Worm (Caenorhabditis elegans) whole organism, L3 larva: ENCODE data around the gene Y45F10B.13.
"Not testable (repeated sequence)": the region's sequence is repeated elsewhere in the genome, so short reads cannot be mapped to it uniquely, and the experiment has no call there.

Source experiments
- R02D3.7 ChIP-seq: fragments of 150-350 bp; optimal IDR thresholded peaks from 2 replicates; lab custom pipeline; 2014; ENCODE audit warnings: missing biosample characterization, missing genetic modification characterization
- ZK546.5 ChIP-seq: sonication (generic microtip); optimal IDR thresholded peaks from 2 replicates; lab custom pipeline; 2017; ENCODE audit warnings: missing biosample characterization, missing genetic modification characterization
- ceh-16 ChIP-seq: sonication (generic microtip); optimal IDR thresholded peaks from 2 replicates; lab custom pipeline; 2017; ENCODE audit warnings: missing biosample characterization, missing genetic modification characterization
- ceh-82 ChIP-seq: fragments of 150-350 bp; optimal IDR thresholded peaks from 2 replicates; lab custom pipeline; 2014; ENCODE audit warnings: missing biosample characterization, missing genetic modification characterization
- daf-12 ChIP-seq: fragments of 150-350 bp; optimal IDR thresholded peaks from 2 replicates; lab custom pipeline; 2014; ENCODE audit warnings: missing biosample characterization, missing genetic modification reagents, missing genetic modification characterization
- egl-27 ChIP-seq: sonication (generic microtip); optimal IDR thresholded peaks from 4 replicates; lab custom pipeline; 2017; ENCODE audit warnings: missing biosample characterization, missing genetic modification reagents, missing genetic modification characterization
- egl-5 ChIP-seq: fragments of 150-350 bp; optimal IDR thresholded peaks from 2 replicates; lab custom pipeline; 2017; ENCODE audit warnings: missing biosample characterization, missing genetic modification reagents, missing genetic modification characterization, inconsistent platforms
- elt-1 ChIP-seq: fragments of 150-350 bp; optimal IDR thresholded peaks from 2 replicates; lab custom pipeline; 2014; ENCODE audit warnings: missing biosample characterization, missing genetic modification characterization
- elt-2 ChIP-seq: sonication (generic microtip); optimal IDR thresholded peaks from 2 replicates; lab custom pipeline; 2016; ENCODE audit warnings: missing genetic modification reagents, mild to moderate bottlenecking, missing genetic modification characterization, missing compliant biosample characterization
- eor-1 ChIP-seq, 2 experiments: fragments of 150-350 bp; optimal IDR thresholded peaks; 2 replicates each; lab custom pipeline; 2014 to 2018; ENCODE audit warnings: missing biosample characterization in 2 of 2, missing genetic modification characterization in 2 of 2
- jun-1 ChIP-seq: fragments of 150-350 bp; optimal IDR thresholded peaks from 2 replicates; lab custom pipeline; 2014; ENCODE audit warnings: missing biosample characterization, missing genetic modification reagents, missing genetic modification characterization
- lin-15B ChIP-seq: fragments of 150-350 bp; optimal IDR thresholded peaks from 2 replicates; lab custom pipeline; 2014; ENCODE audit warnings: missing biosample characterization, missing genetic modification characterization
- lin-39 ChIP-seq: fragments of 150-350 bp; optimal IDR thresholded peaks from 2 replicates; lab custom pipeline; 2018; ENCODE audit warnings: missing biosample characterization, missing genetic modification reagents, missing genetic modification characterization
- mdl-1 ChIP-seq: fragments of 150-350 bp; optimal IDR thresholded peaks from 2 replicates; lab custom pipeline; 2014; ENCODE audit warnings: missing biosample characterization, missing genetic modification characterization
- mml-1 ChIP-seq: fragments of 150-350 bp; sonication (generic microtip); optimal IDR thresholded peaks from 3 replicates; lab custom pipeline; 2014; ENCODE audit warnings: missing biosample characterization, missing genetic modification characterization
- nhr-11 ChIP-seq: fragments of 150-350 bp; optimal IDR thresholded peaks from 2 replicates; lab custom pipeline; 2014; ENCODE audit warnings: missing biosample characterization, missing genetic modification characterization
- nhr-23 ChIP-seq: fragments of 150-350 bp; optimal IDR thresholded peaks from 2 replicates; lab custom pipeline; 2014; ENCODE audit warnings: missing biosample characterization, missing genetic modification reagents, missing genetic modification characterization
- nhr-237 ChIP-seq: fragments of 150-350 bp; optimal IDR thresholded peaks from 2 replicates; lab custom pipeline; 2014; ENCODE audit warnings: missing biosample characterization, missing genetic modification characterization
- nhr-25 ChIP-seq: sonication (generic microtip); optimal IDR thresholded peaks from 2 replicates; lab custom pipeline; 2017; ENCODE audit warnings: missing biosample characterization, missing genetic modification characterization
- nhr-28 ChIP-seq: fragments of 150-350 bp; optimal IDR thresholded peaks from 2 replicates; lab custom pipeline; 2014; ENCODE audit warnings: missing biosample characterization, missing genetic modification characterization
- nhr-43 ChIP-seq: sonication (generic microtip); optimal IDR thresholded peaks from 2 replicates; lab custom pipeline; 2016; ENCODE audit warnings: mild to moderate bottlenecking, missing genetic modification characterization, missing compliant biosample characterization; ENCODE audit not compliant: poor library complexity, severe bottlenecking
- nhr-67 ChIP-seq: fragments of 150-350 bp; optimal IDR thresholded peaks from 2 replicates; lab custom pipeline; 2014; ENCODE audit warnings: missing biosample characterization, missing genetic modification characterization
- nhr-76 ChIP-seq: fragments of 150-350 bp; sonication (generic microtip); optimal IDR thresholded peaks from 5 replicates; lab custom pipeline; 2014; ENCODE audit warnings: missing biosample characterization, missing genetic modification characterization
- nhr-77 ChIP-seq: fragments of 150-350 bp; optimal IDR thresholded peaks from 2 replicates; lab custom pipeline; 2014; ENCODE audit warnings: missing biosample characterization, missing genetic modification characterization
- pha-4 ChIP-seq: fragments of 150-350 bp; optimal IDR thresholded peaks from 2 replicates; lab custom pipeline; 2014; ENCODE audit warnings: missing biosample characterization, missing genetic modification reagents, missing genetic modification characterization
- pqm-1 ChIP-seq: fragments of 150-350 bp; optimal IDR thresholded peaks from 2 replicates; lab custom pipeline; 2017; ENCODE audit warnings: missing biosample characterization, missing genetic modification characterization, inconsistent platforms
- skn-1 ChIP-seq: fragments of 150-350 bp; optimal IDR thresholded peaks from 2 replicates; lab custom pipeline; 2014; ENCODE audit warnings: missing biosample characterization, missing genetic modification characterization
- snpc-4 ChIP-seq: fragments of 150-350 bp; optimal IDR thresholded peaks from 2 replicates; lab custom pipeline; 2014; ENCODE audit warnings: missing biosample characterization, missing genetic modification characterization
- tbx-2 ChIP-seq: sonication (generic microtip); optimal IDR thresholded peaks from 2 replicates; lab custom pipeline; 2016; ENCODE audit warnings: mild to moderate bottlenecking, missing genetic modification characterization, missing compliant biosample characterization
- unc-62 ChIP-seq: fragments of 150-350 bp; sonication (generic microtip); optimal IDR thresholded peaks from 4 replicates; lab custom pipeline; 2014; ENCODE audit warnings: missing biosample characterization, missing genetic modification reagents, missing genetic modification characterization
- zag-1 ChIP-seq: fragments of 150-350 bp; optimal IDR thresholded peaks from 2 replicates; lab custom pipeline; 2014; ENCODE audit warnings: missing biosample characterization, missing genetic modification characterization
- ztf-4 ChIP-seq: fragments of 150-350 bp; optimal IDR thresholded peaks from 2 replicates; lab custom pipeline; 2014; ENCODE audit warnings: missing biosample characterization, missing genetic modification characterization

The Y45F10B.13 gene

DNA sequence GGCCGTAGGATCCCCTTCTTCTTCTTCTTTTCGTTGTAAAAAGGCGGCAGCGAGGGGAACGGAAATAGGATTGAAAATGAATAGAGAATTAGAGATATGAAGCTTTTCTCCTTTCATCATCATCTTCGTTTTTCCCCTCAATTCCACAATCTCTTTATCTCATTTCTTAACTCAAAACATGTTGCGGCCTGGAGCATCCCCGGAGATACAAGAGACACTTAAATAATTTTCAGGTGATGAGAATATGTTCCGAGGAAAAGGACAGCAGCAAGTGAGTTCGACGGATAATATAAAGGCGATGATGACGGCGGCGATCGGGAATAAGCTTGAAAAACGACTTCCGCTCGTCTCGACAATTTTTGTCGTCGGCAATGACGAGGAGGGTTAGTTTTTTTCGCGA lies at the start of gene Y45F10B.13, which contains the start of gene qui-1:
Y45F10B.13 (minus strand) TSS at position 101 of the 400 bp plus-strand sequence.
qui-1 (plus strand) TSS at position 233 of the 400 bp plus-strand sequence.
- TF ChIP-seq lin-15B (tag; lab: Kevin White, UChicago) (no peak), unc-62 (GFP tag; lab: Kevin White, UChicago) (no peak), eor-1 (tag; optimal IDR thresholded peaks at IDR 0.05; lab: Kevin White, UChicago) (no peak), nhr-11 (tag; lab: Kevin White, UChicago) (no peak), zag-1 (tag; lab: Kevin White, UChicago) (no peak), ceh-16 (tag; lab: Kevin White, UChicago) (no peak), nhr-76 (tag; lab: Kevin White, UChicago) (no peak), jun-1 (tag; lab: Kevin White, UChicago) (no peak), R02D3.7 (tag; lab: Kevin White, UChicago) (no peak), skn-1 (tag; lab: Kevin White, UChicago) (no peak), elt-1 (no peak), tbx-2 (no peak), ceh-82 (tag; lab: Kevin White, UChicago) (no peak)

DNA sequence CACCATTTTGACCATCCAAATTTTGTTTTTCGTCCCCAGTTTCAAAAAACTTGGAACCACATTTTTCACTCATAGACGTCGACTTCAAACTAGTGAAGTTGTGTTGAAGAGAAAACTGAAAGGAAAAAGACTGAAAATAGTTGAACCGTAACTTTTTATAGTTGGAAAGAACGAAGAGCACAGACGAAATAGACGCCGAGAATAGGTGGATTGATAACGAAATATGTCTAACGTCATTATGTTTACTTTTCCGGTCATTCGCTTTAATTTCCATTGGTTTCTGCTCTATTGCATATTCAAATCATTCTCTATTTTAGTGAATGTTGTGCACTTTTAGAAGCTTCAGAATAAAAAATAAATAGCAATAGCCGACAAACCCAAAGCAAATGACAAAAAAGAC lies 48.2 kb upstream of the Y45F10B.13 start, which contains the start of gene C08F11.13:
C08F11.13 (minus strand) TSS at position 138 of the 400 bp plus-strand sequence.
- TF ChIP-seq jun-1 (tag; lab: Kevin White, UChicago) (peak; percentile 0), mdl-1 (tag; lab: Kevin White, UChicago) (no peak), ztf-4 (tag; lab: Kevin White, UChicago) (no peak), pha-4 (tag; lab: Kevin White, UChicago) (peak; percentile 60), elt-2 (tag; lab: Kevin White, UChicago) (peak; percentile 69), nhr-77 (tag; lab: Kevin White, UChicago) (no peak), pqm-1 (tag; lab: Kevin White, UChicago) (peak; percentile 82), ceh-82 (tag; lab: Kevin White, UChicago) (no peak)
- TF ChIP-seq, all 47 proteins: peak for 4

DNA sequence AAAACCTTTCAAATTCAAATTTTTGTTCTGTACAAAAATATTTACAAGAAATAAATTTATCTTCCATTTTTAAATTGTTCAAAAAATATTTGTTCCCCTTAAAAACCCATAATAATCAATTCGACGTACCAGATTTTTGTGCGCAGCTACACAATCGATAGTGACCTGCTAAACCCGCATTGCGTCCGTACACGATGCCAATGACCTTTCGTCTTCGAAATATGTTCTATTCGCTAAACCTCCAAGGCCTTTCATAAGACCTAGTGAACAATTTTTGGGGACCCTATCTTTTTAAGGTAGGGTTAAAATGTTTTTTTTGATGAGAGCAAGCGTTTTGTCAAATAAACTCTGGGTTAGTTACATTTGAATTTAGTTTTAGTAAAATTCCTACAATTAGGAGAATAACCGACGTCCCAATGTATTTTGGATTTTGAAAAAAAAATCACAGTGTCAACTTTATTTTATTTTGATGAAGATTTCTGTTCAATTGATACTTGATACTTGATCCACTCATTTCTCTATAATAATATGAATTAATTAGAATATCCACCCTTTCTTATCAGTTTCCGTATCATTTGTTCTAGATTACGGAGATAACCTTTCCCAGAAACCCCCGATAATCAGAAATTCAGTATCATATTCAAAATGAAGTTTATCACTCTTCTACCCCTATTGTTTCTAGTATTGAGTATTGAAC lies 40.6 kb upstream of the Y45F10B.13 start, which contains the start of gene Y45F10B.59:
Y45F10B.59 (plus strand) TSS at position 647 of the 697 bp plus-strand sequence.
- TF ChIP-seq eor-1 (tag; optimal IDR thresholded peaks at IDR 0.05; lab: Kevin White, UChicago) (no peak), snpc-4 (tag; lab: Kevin White, UChicago) (peak; percentile 6)
- TF ChIP-seq, all 47 proteins: peak for 1

DNA sequence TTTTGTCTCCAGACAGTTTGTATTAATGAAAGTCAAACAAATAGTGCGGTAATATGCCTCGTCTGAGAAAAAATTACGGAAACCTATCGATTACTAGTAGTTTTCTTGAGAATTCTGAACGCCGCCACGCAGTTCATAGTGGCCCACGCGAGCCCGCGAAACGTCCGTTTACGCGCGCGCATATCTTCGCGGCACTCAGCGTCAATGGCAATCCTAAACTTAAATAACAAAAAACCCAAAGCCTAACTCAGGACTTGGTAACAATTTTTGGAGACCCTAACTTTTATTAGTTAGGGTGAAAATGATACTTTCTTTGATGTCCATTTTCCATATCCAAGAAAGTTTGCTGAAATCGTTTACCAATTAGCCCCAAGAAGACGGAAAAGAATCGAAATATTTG lies 39.9 kb upstream of the Y45F10B.13 start:
- TF ChIP-seq lin-15B (tag; lab: Kevin White, UChicago) (no peak), egl-5 (tag; lab: Kevin White, UChicago) (no peak), snpc-4 (tag; lab: Kevin White, UChicago) (peak; percentile 40)
- TF ChIP-seq, all 47 proteins: peak for 1

DNA sequence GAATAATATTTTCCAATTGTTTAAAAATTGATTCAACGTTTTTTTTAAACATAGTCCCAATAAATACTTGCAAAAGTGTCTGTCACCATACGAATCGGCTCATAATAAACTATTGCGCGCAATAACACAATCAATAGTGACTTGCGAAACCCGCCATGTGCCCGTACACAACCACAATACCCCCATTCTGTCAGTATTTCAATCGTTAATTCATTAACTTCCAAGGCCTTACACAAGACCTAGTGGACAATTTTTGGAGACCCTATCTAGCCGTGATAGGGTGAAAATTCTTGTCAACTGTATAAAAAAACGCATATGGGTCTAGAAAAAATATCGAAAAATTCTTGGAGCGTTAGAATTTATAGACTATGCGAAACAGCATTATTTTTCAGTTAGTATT lies 39.1 kb upstream of the Y45F10B.13 start:
- TF ChIP-seq snpc-4 (tag; lab: Kevin White, UChicago) (peak; percentile 70), elt-2 (tag; lab: Kevin White, UChicago) (no peak)

DNA sequence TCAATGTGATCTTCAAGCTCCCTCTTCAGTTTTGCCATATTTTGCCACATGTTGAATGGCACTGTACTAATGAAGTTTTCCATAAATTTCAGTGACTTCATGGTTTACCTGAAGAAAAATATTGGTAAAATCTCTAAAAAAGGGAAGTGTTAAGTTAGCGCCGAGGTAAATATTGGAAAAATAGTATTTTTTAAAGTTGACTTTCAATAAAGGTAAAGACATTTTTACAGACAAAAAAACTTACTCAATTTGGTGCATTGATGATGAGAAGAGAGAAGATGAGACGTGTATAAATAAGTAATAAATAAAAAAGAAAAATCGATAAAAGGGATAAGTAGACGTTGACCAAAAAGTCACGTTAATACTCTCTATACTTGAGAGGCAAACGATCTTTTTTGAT lies 36.3 kb upstream of the Y45F10B.13 start, which contains the start of gene Y45F10B.9:
Y45F10B.9 (minus strand) TSS at position 101 of the 400 bp plus-strand sequence.
- not testable (repeated sequence) for TF ChIP-seq pqm-1, elt-2, pha-4 (tag; lab: Kevin White, UChicago)
- TF ChIP-seq, all 47 proteins: peak for 0; not testable (repeated sequence) for 47

DNA sequence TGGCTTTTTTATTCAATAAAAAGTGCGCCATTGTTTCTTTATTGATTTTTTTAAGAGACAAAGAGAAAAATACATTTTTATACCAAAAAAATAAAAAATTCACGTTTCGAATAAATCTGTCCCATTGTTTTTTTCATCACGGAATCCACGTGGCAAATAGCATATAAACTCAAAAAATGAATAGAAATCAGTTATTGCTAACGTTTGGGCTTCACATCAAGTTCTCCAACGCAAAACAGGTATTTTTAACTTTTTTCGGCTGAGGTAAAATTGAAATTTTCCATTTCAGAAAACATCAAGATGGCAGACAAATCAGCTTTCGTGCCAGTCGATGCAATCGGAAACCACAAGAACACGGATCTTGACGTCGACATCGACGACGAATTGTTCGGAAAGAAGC lies 31.8 kb upstream of the Y45F10B.13 start, which contains the start of gene Y45F10B.3:
Y45F10B.3 (plus strand) TSS at position 301 of the 400 bp plus-strand sequence.
- TF ChIP-seq daf-12 (no peak), nhr-77 (tag; lab: Kevin White, UChicago) (no peak), skn-1 (tag; lab: Kevin White, UChicago) (no peak), egl-27 (tag; lab: Kevin White, UChicago) (no peak), R02D3.7 (tag; lab: Kevin White, UChicago) (no peak), nhr-237 (tag; lab: Kevin White, UChicago) (no peak), nhr-28 (tag; lab: Kevin White, UChicago) (no peak), nhr-25 (tag; lab: Kevin White, UChicago) (no peak), ceh-82 (tag; lab: Kevin White, UChicago) (no peak), lin-39 (tag; lab: Kevin White, UChicago) (no peak), mdl-1 (tag; lab: Kevin White, UChicago) (no peak), egl-5 (tag; lab: Kevin White, UChicago) (no peak), lin-15B (tag; lab: Kevin White, UChicago) (no peak), tbx-2 (no peak), nhr-43 (tag; lab: Kevin White, UChicago) (no peak), pqm-1 (tag; lab: Kevin White, UChicago) (no peak), mml-1 (tag; lab: Kevin White, UChicago) (no peak), nhr-67 (tag; lab: Kevin White, UChicago) (no peak), ZK546.5 (tag; lab: Kevin White, UChicago) (no peak), nhr-23 (tag; lab: Kevin White, UChicago) (no peak)
- TF ChIP-seq, all 47 proteins: peak for 0
